Fruit fly (Drosophila melanogaster) whole organism, embryonic: Measurements from ENCODE around the gene kirre.
A peak's percentile ranks its signal among the peaks of the same experiment; 100 is the strongest.

ENCODE experiments used
- Abd-B ChIP-seq: fragments of 200-800 bp; sonication (Bioruptor generic); optimal IDR thresholded peaks from 2 replicates; lab custom pipeline; 2018; ENCODE audit warnings: missing biosample characterization, mild to moderate bottlenecking, missing genetic modification characterization, moderate library complexity
- Blimp-1 ChIP-seq: fragments of 200-800 bp; sonication (Bioruptor generic); optimal IDR thresholded peaks from 3 replicates; lab custom pipeline; 2018; ENCODE audit warnings: missing biosample characterization, missing genetic modification characterization, mild to moderate bottlenecking, moderate library complexity, missing genetic modification reagents
- CG10274 ChIP-seq: fragments of 200-800 bp; sonication (Bioruptor generic); optimal IDR thresholded peaks from 3 replicates; lab custom pipeline; 2017; ENCODE audit warnings: missing biosample characterization, mild to moderate bottlenecking, missing genetic modification characterization
- CG11696 ChIP-seq: fragments of 200-800 bp; sonication (Bioruptor generic); IDR thresholded peaks from 2 replicates; pipeline ENCODE4 v1.3.6; 2022; ENCODE audit warnings: missing biosample characterization, missing genetic modification characterization
- CG12104 ChIP-seq: fragments of 200-800 bp; sonication (Bioruptor generic); optimal IDR thresholded peaks from 3 replicates; lab custom pipeline; 2016; ENCODE audit warnings: missing biosample characterization, missing genetic modification characterization
- CG12236 ChIP-seq: fragments of 200-800 bp; sonication (Bioruptor generic); optimal IDR thresholded peaks from 2 replicates; lab custom pipeline; 2016; ENCODE audit warnings: missing biosample characterization, missing genetic modification characterization
- CG12744 ChIP-seq: fragments of 200-800 bp; sonication (Bioruptor generic); optimal IDR thresholded peaks from 2 replicates; lab custom pipeline; 2016; ENCODE audit warnings: missing biosample characterization, missing genetic modification characterization
- CG13296 ChIP-seq: fragments of 200-800 bp; sonication (Bioruptor generic); optimal IDR thresholded peaks from 3 replicates; lab custom pipeline; 2018; ENCODE audit warnings: missing biosample characterization, mild to moderate bottlenecking, missing genetic modification characterization
- CG13894 ChIP-seq: fragments of 200-800 bp; sonication (Bioruptor generic); optimal IDR thresholded peaks from 3 replicates; lab custom pipeline; 2018; ENCODE audit warnings: missing biosample characterization, mild to moderate bottlenecking, missing genetic modification characterization, moderate library complexity
- CG14710 ChIP-seq: fragments of 200-800 bp; sonication (Bioruptor generic); optimal IDR thresholded peaks from 3 replicates; lab custom pipeline; 2019; ENCODE audit warnings: missing biosample characterization, mild to moderate bottlenecking, missing genetic modification characterization, moderate library complexity
- CG14965 ChIP-seq: fragments of 200-800 bp; sonication (Bioruptor generic); optimal IDR thresholded peaks from 2 replicates; lab custom pipeline; 2016; ENCODE audit warnings: missing biosample characterization, missing genetic modification characterization, borderline replicate concordance
- CG1647 ChIP-seq: fragments of 200-800 bp; sonication (Bioruptor generic); optimal IDR thresholded peaks from 3 replicates; lab custom pipeline; 2016; ENCODE audit warnings: missing biosample characterization, missing genetic modification characterization
- CG17328 ChIP-seq: fragments of 200-800 bp; sonication (Bioruptor generic); IDR thresholded peaks from 2 replicates; pipeline ENCODE4 v1.3.6; 2022; ENCODE audit warnings: missing biosample characterization, missing genetic modification characterization
- CG17802 ChIP-seq: fragments of 200-800 bp; sonication (Bioruptor generic); optimal IDR thresholded peaks from 2 replicates; lab custom pipeline; 2018; ENCODE audit warnings: missing biosample characterization, mild to moderate bottlenecking, missing genetic modification characterization, moderate library complexity
- CG18011 ChIP-seq: fragments of 200-800 bp; sonication (Bioruptor generic); optimal IDR thresholded peaks from 2 replicates; lab custom pipeline; 2017; ENCODE audit warnings: missing biosample characterization, missing genetic modification characterization, mild to moderate bottlenecking, moderate library complexity, missing genotype
- CG31365 ChIP-seq: fragments of 200-800 bp; sonication (Bioruptor generic); optimal IDR thresholded peaks from 2 replicates; lab custom pipeline; 2018; ENCODE audit warnings: missing biosample characterization, mild to moderate bottlenecking, missing genetic modification characterization
- CG3163 ChIP-seq: fragments of 200-800 bp; sonication (Bioruptor generic); optimal IDR thresholded peaks from 3 replicates; lab custom pipeline; 2016; ENCODE audit warnings: missing biosample characterization, missing genetic modification characterization
- CG6791 ChIP-seq: fragments of 200-800 bp; sonication (Bioruptor generic); IDR thresholded peaks from 3 replicates; pipeline ENCODE4 v1.3.6; 2022; ENCODE audit warnings: missing biosample characterization, missing genetic modification characterization; ENCODE audit not compliant: partially characterized antibody
- CG7271 ChIP-seq: fragments of 200-800 bp; sonication (Bioruptor generic); optimal IDR thresholded peaks from 2 replicates; lab custom pipeline; 2018; ENCODE audit warnings: missing biosample characterization, mild to moderate bottlenecking, missing genetic modification characterization, moderate library complexity
- CG7357 ChIP-seq: fragments of 200-800 bp; sonication (Bioruptor generic); IDR thresholded peaks from 3 replicates; pipeline ENCODE4 v1.3.6; 2022; ENCODE audit warnings: missing biosample characterization, missing genetic modification characterization
- CG7372 ChIP-seq: fragments of 200-800 bp; sonication (Bioruptor generic); IDR thresholded peaks from 2 replicates; pipeline ENCODE4 v1.3.6; 2022; ENCODE audit warnings: missing biosample characterization, missing genetic modification characterization
- CG7987 ChIP-seq: fragments of 200-800 bp; sonication (Bioruptor generic); optimal IDR thresholded peaks from 2 replicates; lab custom pipeline; 2018; ENCODE audit warnings: missing biosample characterization, mild to moderate bottlenecking, missing genetic modification characterization, moderate library complexity
- CG8290 ChIP-seq, 3 experiments: fragments of 200-800 bp; sonication (Bioruptor generic); optimal IDR thresholded peaks; 2 replicates each; lab custom pipeline; 2016 to 2019; ENCODE audit warnings: missing biosample characterization in 3 of 3, missing genetic modification characterization in 3 of 3, mild to moderate bottlenecking in 2 of 3, moderate library complexity in 1 of 3
- D19A ChIP-seq: fragments of 200-800 bp; optimal IDR thresholded peaks from 3 replicates; lab custom pipeline; 2019; ENCODE audit warnings: missing biosample characterization, mild to moderate bottlenecking, missing genetic modification characterization, moderate library complexity
- Dip2 ChIP-seq: fragments of 200-800 bp; sonication (Bioruptor generic); IDR thresholded peaks from 2 replicates; pipeline ENCODE4 v1.3.6; 2022; ENCODE audit warnings: missing biosample characterization, missing genetic modification characterization
- Gug ChIP-seq: fragments of 200-800 bp; sonication (Bioruptor generic); IDR thresholded peaks from 4 replicates; pipeline ENCODE4 v1.3.6; 2022; ENCODE audit warnings: missing biosample characterization, missing genetic modification characterization
- HmgD ChIP-seq: fragments of 200-800 bp; sonication (Bioruptor generic); optimal IDR thresholded peaks from 3 replicates; lab custom pipeline; 2016; ENCODE audit warnings: missing biosample characterization, missing genetic modification characterization
- HmgZ ChIP-seq: fragments of 200-800 bp; sonication (Bioruptor generic); optimal IDR thresholded peaks from 2 replicates; lab custom pipeline; 2018; ENCODE audit warnings: missing biosample characterization, mild to moderate bottlenecking, missing genetic modification characterization
- Hmx ChIP-seq: fragments of 200-800 bp; sonication (Bioruptor generic); optimal IDR thresholded peaks from 2 replicates; lab custom pipeline; 2016; ENCODE audit warnings: missing biosample characterization, missing genetic modification characterization
- Hr39 ChIP-seq: fragments of >200 bp; optimal IDR thresholded peaks from 2 replicates; lab custom pipeline; 2017
- Med ChIP-seq: fragments of 200-800 bp; sonication (Bioruptor generic); peaks from one replicate; lab custom pipeline; 2016; ENCODE audit warnings: missing biosample characterization, missing genetic modification characterization, mild to moderate bottlenecking, inconsistent platforms, moderate library complexity
- Six4 ChIP-seq: fragments of 200-800 bp; sonication (Bioruptor generic); optimal IDR thresholded peaks from 2 replicates; lab custom pipeline; 2016; ENCODE audit warnings: missing biosample characterization, missing genetic modification characterization
- Spps ChIP-seq: fragments of 200-800 bp; sonication (Bioruptor generic); optimal IDR thresholded peaks from 2 replicates; lab custom pipeline; 2018; ENCODE audit warnings: missing biosample characterization, mild to moderate bottlenecking, missing genetic modification characterization
- ac ChIP-seq: fragments of 200-800 bp; sonication (Bioruptor generic); optimal IDR thresholded peaks from 3 replicates; lab custom pipeline; 2017; ENCODE audit warnings: missing biosample characterization, mild to moderate bottlenecking, missing genetic modification characterization
- ase ChIP-seq: fragments of 200-800 bp; sonication (Bioruptor generic); IDR thresholded peaks from 3 replicates; pipeline ENCODE4 v1.3.6; 2022; ENCODE audit warnings: missing biosample characterization, missing genetic modification characterization
- br ChIP-seq: fragments of >200 bp; optimal IDR thresholded peaks from 2 replicates; lab custom pipeline; 2017
- chm ChIP-seq: fragments of 200-800 bp; sonication (Bioruptor generic); IDR thresholded peaks from 2 replicates; pipeline ENCODE4 v1.3.6; 2022; ENCODE audit warnings: missing biosample characterization, missing genetic modification characterization
- emc ChIP-seq: fragments of 200-800 bp; sonication (Bioruptor generic); optimal IDR thresholded peaks from 2 replicates; lab custom pipeline; 2016; ENCODE audit warnings: missing biosample characterization, missing genetic modification characterization
- ftz-f1 ChIP-seq: fragments of 200-800 bp; sonication (Bioruptor generic); optimal IDR thresholded peaks from 2 replicates; lab custom pipeline; 2016; ENCODE audit warnings: missing biosample characterization, missing genetic modification characterization
- gsb ChIP-seq: fragments of 200-800 bp; sonication (Bioruptor generic); IDR thresholded peaks from 2 replicates; pipeline ENCODE4 v1.3.6; 2022; ENCODE audit warnings: missing biosample characterization, missing genetic modification characterization
- gsb-n ChIP-seq: fragments of 200-800 bp; sonication (Bioruptor generic); optimal IDR thresholded peaks from 3 replicates; lab custom pipeline; 2018; ENCODE audit warnings: missing biosample characterization, mild to moderate bottlenecking, missing genetic modification characterization
- jumu ChIP-seq: fragments of 200-800 bp; sonication (Bioruptor generic); optimal IDR thresholded peaks from 3 replicates; lab custom pipeline; 2016; ENCODE audit warnings: missing biosample characterization, missing genetic modification characterization
- kni ChIP-seq: fragments of 200-800 bp; sonication (Bioruptor generic); optimal IDR thresholded peaks from 3 replicates; lab custom pipeline; 2017; ENCODE audit warnings: mild to moderate bottlenecking, missing biosample characterization, missing genetic modification reagents, missing genetic modification characterization
- nerfin-1 ChIP-seq: fragments of 200-800 bp; sonication (Bioruptor generic); optimal IDR thresholded peaks from 3 replicates; lab custom pipeline; 2019; ENCODE audit warnings: missing biosample characterization, mild to moderate bottlenecking, missing genetic modification characterization, moderate library complexity
- pum ChIP-seq: fragments of 200-800 bp; sonication (Bioruptor generic); optimal IDR thresholded peaks from 2 replicates; lab custom pipeline; 2016; ENCODE audit warnings: missing biosample characterization, missing genetic modification characterization
- repo ChIP-seq: fragments of 200-800 bp; sonication (Bioruptor generic); optimal IDR thresholded peaks from 2 replicates; lab custom pipeline; 2016; ENCODE audit warnings: missing biosample characterization, missing genetic modification characterization
- schlank ChIP-seq: fragments of 200-800 bp; sonication (Bioruptor generic); optimal IDR thresholded peaks from 2 replicates; lab custom pipeline; 2018; ENCODE audit warnings: missing biosample characterization, mild to moderate bottlenecking, missing genetic modification characterization
- sim ChIP-seq: fragments of 200-800 bp; sonication (Bioruptor generic); IDR thresholded peaks from 2 replicates; pipeline ENCODE4 v1.3.6; 2022; ENCODE audit warnings: missing biosample characterization, missing genetic modification characterization
- ttk ChIP-seq: fragments of 200-800 bp; sonication (Bioruptor generic); IDR thresholded peaks from 2 replicates; pipeline ENCODE4 v2.1.2; 2022; ENCODE audit warnings: missing biosample characterization, missing genetic modification characterization
- twi ChIP-seq: fragments of 200-800 bp; optimal IDR thresholded peaks from 2 replicates; lab custom pipeline; 2019; ENCODE audit warnings: missing biosample characterization, mild to moderate bottlenecking, missing genetic modification characterization, moderate library complexity
- yki ChIP-seq: fragments of >200 bp; optimal IDR thresholded peaks from 3 replicates; lab custom pipeline; 2018
- zfh2 ChIP-seq: fragments of 200-800 bp; sonication (Bioruptor generic); optimal IDR thresholded peaks from 2 replicates; lab custom pipeline; 2016; ENCODE audit warnings: missing biosample characterization, missing genetic modification characterization

kirre gene

DNA sequence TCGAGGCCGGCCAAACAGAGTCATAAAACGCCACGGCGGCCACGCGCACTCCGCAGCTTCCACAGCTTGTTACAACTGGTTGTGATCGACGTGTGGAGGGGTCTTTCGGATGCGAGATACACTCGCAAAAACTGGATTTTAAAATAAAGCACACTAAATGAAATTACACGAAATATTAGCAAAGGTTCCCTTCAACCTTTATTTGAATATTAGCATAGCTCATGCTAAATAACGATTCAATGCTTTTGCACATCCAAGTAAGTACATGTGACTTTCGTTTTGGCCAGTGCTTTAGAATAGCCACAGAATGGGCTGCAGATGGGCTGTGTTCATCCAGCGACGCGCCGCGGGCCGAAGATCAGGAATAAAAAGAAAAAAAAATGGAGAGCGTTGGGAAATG is 305.8 kb downstream of the kirre start (continued):
- TF ChIP-seq CG14710, result peak; percentile 78
- TF ChIP-seq nerfin-1 (tag; lab: Kevin White, UChicago), result peak; percentile 57
- TF ChIP-seq CG7987 (GFP tag; lab: Kevin White, UChicago), result no peak
- TF ChIP-seq CG17328 (GFP tag; lab: Robert Waterston, UW), result peak; percentile 90
- no peak for TF ChIP-seq Hr39 (lab: Kevin White, UChicago)
- peak; percentile 23 for TF ChIP-seq CG14965 (GFP tag; lab: Kevin White, UChicago)
- TF ChIP-seq yki (lab: Kevin White, UChicago), result no peak
- TF ChIP-seq ftz-f1 (GFP tag; lab: Kevin White, UChicago), result no peak
- TF ChIP-seq CG17802 (tag; lab: Kevin White, UChicago), result peak; percentile 74
- TF ChIP-seq Six4 (GFP tag; lab: Kevin White, UChicago), result peak; percentile 73
- TF ChIP-seq Abd-B (GFP tag; lab: Kevin White, UChicago), result peak; percentile 46
- peak; percentile 72 for TF ChIP-seq Gug (GFP tag; lab: Robert Waterston, UW)
- peak; percentile 77 for TF ChIP-seq Spps (tag; lab: Kevin White, UChicago)
- peak; percentile 13 for TF ChIP-seq CG12104 (GFP tag; lab: Kevin White, UChicago)
- no peak for TF ChIP-seq CG7271 (tag; lab: Kevin White, UChicago)
- no peak for TF ChIP-seq CG18011 (GFP tag; lab: Kevin White, UChicago)
- no peak for TF ChIP-seq ac (GFP tag; lab: Kevin White, UChicago)
- peak; percentile 32 for TF ChIP-seq CG3163 (GFP tag; lab: Kevin White, UChicago)
- peak; percentile 31; the same call in 1 of the 2 replicates for TF ChIP-seq CG7372 (GFP tag; lab: Robert Waterston, UW)
- TF ChIP-seq gsb-n (tag; lab: Kevin White, UChicago), result peak; percentile 75
- TF ChIP-seq gsb (GFP tag; lab: Robert Waterston, UW), result no peak
- peak; percentile 66 for TF ChIP-seq ttk (GFP tag; lab: Robert Waterston, UW)
- peak; percentile 55; the same call in 1 of the 2 replicates for TF ChIP-seq CG11696 (GFP tag; lab: Robert Waterston, UW)
- TF ChIP-seq sim (GFP tag; lab: Robert Waterston, UW), result no peak
- no peak for TF ChIP-seq emc (GFP tag; lab: Kevin White, UChicago)
- TF ChIP-seq pum, result peak; percentile 74
- peak; percentile 35 for TF ChIP-seq HmgD (GFP tag; lab: Kevin White, UChicago)
- no peak for TF ChIP-seq Hmx
- no peak for TF ChIP-seq schlank (tag; lab: Kevin White, UChicago)
- no peak for TF ChIP-seq br (lab: Kevin White, UChicago)
- peak; percentile 70 for TF ChIP-seq D19A (tag; lab: Kevin White, UChicago)
- TF ChIP-seq zfh2 (GFP tag; lab: Kevin White, UChicago), result no peak
- peak; percentile 48 for TF ChIP-seq repo (GFP tag; lab: Kevin White, UChicago)
- TF ChIP-seq CG1647 (GFP tag; lab: Kevin White, UChicago), result peak; percentile 52
- peak; percentile 55 for TF ChIP-seq twi (tag; lab: Kevin White, UChicago)
- TF ChIP-seq Dip2 (GFP tag; lab: Robert Waterston, UW), result no peak
- TF ChIP-seq HmgZ (tag; lab: Kevin White, UChicago), result peak; percentile 18
- TF ChIP-seq CG12744 (GFP tag; lab: Kevin White, UChicago), result no peak
- TF ChIP-seq CG13894 (tag; lab: Kevin White, UChicago), result no peak
- TF ChIP-seq CG31365, result peak; percentile 25
- TF ChIP-seq ase, result peak; percentile 60; the same call in 1 of the 3 replicates
- TF ChIP-seq Med (GFP tag; lab: Kevin White, UChicago), result peak; percentile 96
- TF ChIP-seq kni, result no peak
- no peak for TF ChIP-seq CG10274 (GFP tag; lab: Kevin White, UChicago)
- peak; percentile 53; the same call in 1 of the 3 replicates for TF ChIP-seq CG7357
- TF ChIP-seq CG12236, result peak; percentile 60
- TF ChIP-seq CG6791 (GFP tag; lab: Robert Waterston, UW), result no peak
- TF ChIP-seq Blimp-1 (GFP tag; lab: Kevin White, UChicago), result peak; percentile 84
- TF ChIP-seq jumu, result peak; percentile 59
- peak; percentile 42 for TF ChIP-seq CG8290 (GFP tag; optimal IDR thresholded peaks at IDR 0.05; lab: Kevin White, UChicago)
- TF ChIP-seq CG8290 (tag; optimal IDR thresholded peaks at IDR 0.05; lab: Kevin White, UChicago), result peak in 1 of 2 experiments; percentile 62
- TF ChIP-seq CG13296, result no peak
- TF ChIP-seq chm (GFP tag; lab: Robert Waterston, UW), result peak; percentile 78
